In the genomic region with DNA sequence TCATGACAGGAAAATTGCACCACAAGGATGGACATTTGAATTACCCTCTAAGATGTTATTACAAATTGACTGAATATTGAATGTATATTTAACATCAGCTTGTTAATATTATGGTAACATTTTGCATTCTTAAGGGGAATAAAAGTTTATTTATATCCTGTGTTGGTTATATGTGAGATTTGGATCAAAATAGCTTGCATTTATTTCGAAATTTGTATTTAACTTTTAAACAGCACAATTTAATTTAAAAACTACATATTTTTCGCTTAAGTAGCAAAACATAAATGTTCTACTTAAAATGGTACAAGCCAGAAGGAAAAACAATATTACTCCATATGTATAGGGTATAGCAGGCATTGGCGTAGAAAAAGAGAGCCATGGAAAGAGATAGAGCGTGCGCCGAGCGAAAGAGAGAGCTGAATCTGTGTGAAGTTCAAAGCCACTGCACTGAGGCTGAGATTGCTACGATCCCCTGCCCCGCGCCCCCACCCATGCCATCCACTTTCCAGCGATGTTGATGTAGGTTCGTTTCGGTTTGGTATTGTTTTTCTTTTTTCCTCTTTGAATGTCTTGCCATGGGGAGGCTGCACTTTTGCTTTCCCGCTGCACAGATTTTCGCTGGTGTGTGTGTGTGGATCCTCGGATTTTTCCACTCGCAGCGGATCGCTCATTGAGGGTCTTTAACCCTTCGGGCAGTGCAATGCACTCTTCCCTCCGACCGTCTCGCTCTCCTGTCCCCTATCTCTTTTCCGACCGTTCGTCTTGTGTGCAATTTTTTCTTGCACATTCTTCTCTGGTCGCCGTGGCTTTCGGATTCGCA, we compare ENCODE assay signal across 4 fruit fly cellular contexts.
TF ChIP-seq lines count a peak whose summit lies in the region.

No protein-coding gene starts in this region.

TF ChIP-seq in whole organism, embryonic, 481 proteins besides CTCF, POLR2A, EP300 and RAD21 (continued from another document and continues in another):
- TF ChIP-seq CG7928 (GFP tag; optimal IDR thresholded peaks at IDR 0.05; lab: Kevin White, UChicago), result no peak
- no peak for TF ChIP-seq CG16779 (GFP tag; IDR thresholded peaks at IDR 0.05; lab: Robert Waterston, UW)
- TF ChIP-seq CG16815 (GFP tag; optimal IDR thresholded peaks at IDR 0.05; lab: Kevin White, UChicago), result peak; percentile 94
- TF ChIP-seq sug (tag; optimal IDR thresholded peaks at IDR 0.05; lab: Kevin White, UChicago), result peak; percentile 24
- peak; percentile 62 for TF ChIP-seq CG6813 (GFP tag; optimal IDR thresholded peaks at IDR 0.05; lab: Kevin White, UChicago)
- peak; percentile 55 for TF ChIP-seq CrebB (tag; optimal IDR thresholded peaks at IDR 0.05; lab: Kevin White, UChicago)
- TF ChIP-seq GATAe (GFP tag; conservative IDR thresholded peaks at IDR 0.05; lab: Robert Waterston, UW), result no peak
- no peak for TF ChIP-seq CG12071 (GFP tag; optimal IDR thresholded peaks at IDR 0.05; lab: Kevin White, UChicago)
- peak; percentile 68 for TF ChIP-seq kay (GFP tag; optimal IDR thresholded peaks at IDR 0.05; lab: Kevin White, UChicago)
- TF ChIP-seq CG11398 (GFP tag; optimal IDR thresholded peaks at IDR 0.05; lab: Kevin White, UChicago), result peak; percentile 31
- no peak for TF ChIP-seq ftz-f1 (GFP tag; optimal IDR thresholded peaks at IDR 0.05; lab: Kevin White, UChicago)
- TF ChIP-seq lilli (GFP tag; optimal IDR thresholded peaks at IDR 0.05; lab: Kevin White, UChicago), result peak; percentile 77
- peak; percentile 75 for TF ChIP-seq PHDP (tag; optimal IDR thresholded peaks at IDR 0.05; lab: Kevin White, UChicago)
- TF ChIP-seq CG32767 (GFP tag; IDR thresholded peaks at IDR 0.05; lab: Robert Waterston, UW), result no peak; the same call in 1 of the 2 replicates
- TF ChIP-seq CG15479 (GFP tag; optimal IDR thresholded peaks at IDR 0.05; lab: Kevin White, UChicago), result peak; percentile 64
- TF ChIP-seq Tbp (GFP tag; optimal IDR thresholded peaks at IDR 0.05; lab: Kevin White, UChicago), result no peak
- peak; percentile 27 for TF ChIP-seq Hmx (GFP tag; optimal IDR thresholded peaks at IDR 0.05; lab: Kevin White, UChicago)
- TF ChIP-seq CG18262 (tag; optimal IDR thresholded peaks at IDR 0.05; lab: Kevin White, UChicago), result peak; percentile 98
- TF ChIP-seq CG34422 (GFP tag; IDR thresholded peaks at IDR 0.05; lab: Robert Waterston, UW), result peak; percentile 71; the same call in 2 of the 3 replicates
- peak; percentile 69 for TF ChIP-seq trh (GFP tag; optimal IDR thresholded peaks at IDR 0.05; lab: Kevin White, UChicago)
- TF ChIP-seq fd3F (GFP tag; optimal IDR thresholded peaks at IDR 0.05; lab: Kevin White, UChicago), result peak; percentile 26
- peak; percentile 29 for TF ChIP-seq Elba2 (GFP tag; optimal IDR thresholded peaks at IDR 0.05; lab: Kevin White, UChicago)
- no peak for TF ChIP-seq Hr39 (optimal IDR thresholded peaks at IDR 0.05; lab: Kevin White, UChicago)
- TF ChIP-seq CG10543 (GFP tag; optimal IDR thresholded peaks at IDR 0.05; lab: Kevin White, UChicago), result no peak
- TF ChIP-seq HmgD (GFP tag; optimal IDR thresholded peaks at IDR 0.05; lab: Kevin White, UChicago), result no peak
- TF ChIP-seq ash1 (GFP tag; optimal IDR thresholded peaks at IDR 0.05; lab: Kevin White, UChicago), result no peak
- no peak for TF ChIP-seq cad (GFP tag; optimal IDR thresholded peaks at IDR 0.05; lab: Kevin White, UChicago)
- no peak for TF ChIP-seq ham (GFP tag; IDR thresholded peaks at IDR 0.05; lab: Robert Waterston, UW)
- peak; percentile 57 for TF ChIP-seq CG3065 (GFP tag; optimal IDR thresholded peaks at IDR 0.05; lab: Kevin White, UChicago)
- peak; percentile 39; the same call in 1 of the 2 replicates for TF ChIP-seq CG9215 (GFP tag; IDR thresholded peaks at IDR 0.05; lab: Robert Waterston, UW)

TF ChIP-seq in whole organism, prepupa, 60 proteins besides CTCF, POLR2A, EP300 and RAD21 (continued from another document and continues in another):
- TF ChIP-seq Ets21C (GFP tag; optimal IDR thresholded peaks at IDR 0.05; lab: Kevin White, UChicago) (peak; percentile 41), CG11294 (GFP tag; IDR thresholded peaks at IDR 0.05; lab: Robert Waterston, UW) (peak; percentile 37; the same call in 1 of the 2 replicates), CG3032 (tag; optimal IDR thresholded peaks at IDR 0.05; lab: Kevin White, UChicago) (peak; percentile 92), CG6854 (GFP tag; optimal IDR thresholded peaks at IDR 0.05; lab: Kevin White, UChicago) (no peak), Ets96B (tag; optimal IDR thresholded peaks at IDR 0.05; lab: Kevin White, UChicago) (peak; percentile 92), CG15336 (GFP tag; IDR thresholded peaks at IDR 0.05; lab: Robert Waterston, UW) (peak; percentile 87), Blimp-1 (GFP tag; optimal IDR thresholded peaks at IDR 0.05; lab: Kevin White, UChicago) (no peak), CG1621 (tag; optimal IDR thresholded peaks at IDR 0.05; lab: Kevin White, UChicago) (peak; percentile 77), fd85E (GFP tag; optimal IDR thresholded peaks at IDR 0.05; lab: Kevin White, UChicago) (no peak), Lpt (GFP tag; optimal IDR thresholded peaks at IDR 0.05; lab: Kevin White, UChicago) (peak; percentile 84), vri (GFP tag; optimal IDR thresholded peaks at IDR 0.05; lab: Kevin White, UChicago) (peak; percentile 19), Eip75B (GFP tag; optimal IDR thresholded peaks at IDR 0.05; lab: Kevin White, UChicago) (peak; percentile 89), CG16779 (tag; optimal IDR thresholded peaks at IDR 0.05; lab: Kevin White, UChicago) (peak; percentile 76), dac (GFP tag; optimal IDR thresholded peaks at IDR 0.05; lab: Kevin White, UChicago) (peak; percentile 80), svp (GFP tag; lab: Kevin White, UChicago) (peak; percentile 96), fd59A (GFP tag; optimal IDR thresholded peaks at IDR 0.05; lab: Kevin White, UChicago) (peak; percentile 90), CG31627 (GFP tag; optimal IDR thresholded peaks at IDR 0.05; lab: Kevin White, UChicago) (peak; percentile 73), esn (GFP tag; optimal IDR thresholded peaks at IDR 0.05; lab: Kevin White, UChicago) (peak; percentile 73), CG3919 (GFP tag; optimal IDR thresholded peaks at IDR 0.05; lab: Kevin White, UChicago) (peak; percentile 85), CG4318 (GFP tag; optimal IDR thresholded peaks at IDR 0.05; lab: Kevin White, UChicago) (peak; percentile 96), Sox102F (GFP tag; optimal IDR thresholded peaks at IDR 0.05; lab: Kevin White, UChicago) (peak; percentile 51), Hr4 (GFP tag; optimal IDR thresholded peaks at IDR 0.05; lab: Kevin White, UChicago) (peak; percentile 96), Sox15 (GFP tag; optimal IDR thresholded peaks at IDR 0.05; lab: Kevin White, UChicago) (peak; percentile 68), ss (GFP tag; optimal IDR thresholded peaks at IDR 0.05; lab: Kevin White, UChicago) (peak; percentile 77 to 84), Gug (GFP tag; IDR thresholded peaks at IDR 0.05; lab: Robert Waterston, UW) (peak; percentile 45; the same call in 1 of the 2 replicates), CG11762 (GFP tag; optimal IDR thresholded peaks at IDR 0.05; lab: Kevin White, UChicago; ENCODE audit: insufficient read depth) (peak; percentile 75), Eip93F (GFP tag; optimal IDR thresholded peaks at IDR 0.05; lab: Kevin White, UChicago) (no peak), CG8632 (GFP tag; optimal IDR thresholded peaks at IDR 0.05; lab: Kevin White, UChicago) (peak; percentile 76), cyc (GFP tag; optimal IDR thresholded peaks at IDR 0.05; lab: Kevin White, UChicago) (peak; percentile 49), Met (GFP tag; optimal IDR thresholded peaks at IDR 0.05; lab: Kevin White, UChicago) (peak; percentile 60), Eip78C (GFP tag; lab: Kevin White, UChicago) (peak; percentile 98)

TF ChIP-seq in whole organism, pupa, 21 proteins besides CTCF, POLR2A, EP300 and RAD21 (continued from another document):
- TF ChIP-seq Snoo (tag; optimal IDR thresholded peaks at IDR 0.05; lab: Kevin White, UChicago) (peak; percentile 35), rn (GFP tag; IDR thresholded peaks at IDR 0.05; lab: Robert Waterston, UW) (no peak)

TF ChIP-seq in whole organism, wandering third instar larva, 38 proteins besides CTCF, POLR2A, EP300 and RAD21 (continued from another document):
- TF ChIP-seq sage (GFP tag; optimal IDR thresholded peaks at IDR 0.05; lab: Kevin White, UChicago) (no peak), fru (GFP tag; optimal IDR thresholded peaks at IDR 0.05; lab: Kevin White, UChicago) (peak; percentile 75), h (GFP tag; optimal IDR thresholded peaks at IDR 0.05; lab: Kevin White, UChicago) (peak; percentile 66), Dfd (GFP tag; optimal IDR thresholded peaks at IDR 0.05; lab: Kevin White, UChicago) (no peak), Dif (GFP tag; optimal IDR thresholded peaks at IDR 0.05; lab: Kevin White, UChicago; ENCODE audit: partially characterized antibody) (peak; percentile 48), woc (GFP tag; optimal IDR thresholded peaks at IDR 0.05; lab: Kevin White, UChicago) (peak; percentile 75), Sp1 (GFP tag; optimal IDR thresholded peaks at IDR 0.05; lab: Kevin White, UChicago) (peak; percentile 63), jim (GFP tag; optimal IDR thresholded peaks at IDR 0.05; lab: Kevin White, UChicago) (no peak), foxo (GFP tag; optimal IDR thresholded peaks at IDR 0.05; lab: Kevin White, UChicago) (peak in 1 of 2 experiments; percentile 66), Abd-B (GFP tag; optimal IDR thresholded peaks at IDR 0.05; lab: Kevin White, UChicago) (no peak), GATAd (GFP tag; optimal IDR thresholded peaks at IDR 0.05; lab: Kevin White, UChicago) (no peak), CG32264 (GFP tag; optimal IDR thresholded peaks at IDR 0.05; lab: Kevin White, UChicago) (no peak), Jra (GFP tag; optimal IDR thresholded peaks at IDR 0.05; lab: Kevin White, UChicago) (peak; percentile 36), ey (GFP tag; optimal IDR thresholded peaks at IDR 0.05; lab: Kevin White, UChicago) (peak; percentile 75), Vsx2 (GFP tag; optimal IDR thresholded peaks at IDR 0.05; lab: Kevin White, UChicago; ENCODE audit: partially characterized antibody) (no peak), Hr78 (GFP tag; optimal IDR thresholded peaks at IDR 0.05; lab: Kevin White, UChicago) (no peak), brk (GFP tag; optimal IDR thresholded peaks at IDR 0.05; lab: Kevin White, UChicago) (peak; percentile 65), dl (GFP tag; optimal IDR thresholded peaks at IDR 0.05; lab: Kevin White, UChicago; ENCODE audit: insufficient read depth in 1 of 2, partially characterized antibody in 2 of 2) (no peak)
TF ChIP-seq in whole organism, wandering third instar larva: peak in this region for 20.
